Fruit fly (Drosophila melanogaster) whole organism, embryonic: ENCODE results near the gene Mocs2A.

Source experiments
- BEAF-32 ChIP-seq: fragments of 200-800 bp; sonication (Bioruptor generic); optimal IDR thresholded peaks from 3 replicates; lab custom pipeline; 2017; ENCODE audit warnings: missing biosample characterization, missing genetic modification characterization, mild to moderate bottlenecking, moderate library complexity, missing genetic modification reagents
- CG12155 ChIP-seq: fragments of 200-800 bp; sonication (Bioruptor generic); optimal IDR thresholded peaks from 3 replicates; lab custom pipeline; 2016; ENCODE audit warnings: missing biosample characterization, missing genetic modification characterization
- CG12659 ChIP-seq: fragments of 200-800 bp; sonication (Bioruptor generic); optimal IDR thresholded peaks from 3 replicates; lab custom pipeline; 2017; ENCODE audit warnings: mild to moderate bottlenecking, missing biosample characterization, missing genetic modification reagents, missing genetic modification characterization
- CG13287 ChIP-seq: fragments of 200-800 bp; sonication (Bioruptor generic); IDR thresholded peaks from 2 replicates; pipeline ENCODE4 v1.3.6; 2022; ENCODE audit warnings: missing biosample characterization, missing genetic modification characterization; ENCODE audit not compliant: partially characterized antibody
- CG13894 ChIP-seq: fragments of 200-800 bp; sonication (Bioruptor generic); optimal IDR thresholded peaks from 3 replicates; lab custom pipeline; 2018; ENCODE audit warnings: missing biosample characterization, mild to moderate bottlenecking, missing genetic modification characterization, moderate library complexity
- CG15514 ChIP-seq: fragments of 200-800 bp; sonication (Bioruptor generic); optimal IDR thresholded peaks from 3 replicates; lab custom pipeline; 2017; ENCODE audit warnings: missing biosample characterization, missing genetic modification characterization, mild to moderate bottlenecking, moderate library complexity, missing genetic modification reagents
- CG1603 ChIP-seq: fragments of 200-800 bp; sonication (Bioruptor generic); optimal IDR thresholded peaks from 2 replicates; lab custom pipeline; 2019; ENCODE audit warnings: missing biosample characterization, mild to moderate bottlenecking, missing genetic modification characterization, moderate library complexity
- CG2116 ChIP-seq: fragments of 200-800 bp; sonication (Bioruptor generic); optimal IDR thresholded peaks from 3 replicates; lab custom pipeline; 2018; ENCODE audit warnings: missing biosample characterization, mild to moderate bottlenecking, missing genetic modification characterization
- CG33213 ChIP-seq: fragments of 200-800 bp; sonication (Bioruptor generic); optimal IDR thresholded peaks from 3 replicates; lab custom pipeline; 2016; ENCODE audit warnings: missing biosample characterization, missing genetic modification characterization
- CG3995 ChIP-seq: fragments of 200-800 bp; sonication (Bioruptor generic); optimal IDR thresholded peaks from 3 replicates; lab custom pipeline; 2016; ENCODE audit warnings: missing biosample characterization, missing genetic modification characterization
- CG4617 ChIP-seq: fragments of 200-800 bp; sonication (Bioruptor generic); optimal IDR thresholded peaks from 3 replicates; lab custom pipeline; 2016; ENCODE audit warnings: missing biosample characterization, missing genetic modification characterization, borderline replicate concordance
- CG6689 ChIP-seq: fragments of 200-800 bp; sonication (Bioruptor generic); IDR thresholded peaks from 2 replicates; pipeline ENCODE4 v1.3.6; 2022; ENCODE audit warnings: missing biosample characterization, missing genetic modification characterization
- CG8290 ChIP-seq, 3 experiments: fragments of 200-800 bp; sonication (Bioruptor generic); optimal IDR thresholded peaks; 2 replicates each; lab custom pipeline; 2016 to 2019; ENCODE audit warnings: missing biosample characterization in 3 of 3, missing genetic modification characterization in 3 of 3, mild to moderate bottlenecking in 2 of 3, moderate library complexity in 1 of 3
- CG9797 ChIP-seq: fragments of 200-800 bp; sonication (Bioruptor generic); optimal IDR thresholded peaks from 3 replicates; lab custom pipeline; 2018; ENCODE audit warnings: missing biosample characterization, mild to moderate bottlenecking, missing genetic modification characterization
- D19A ChIP-seq: fragments of 200-800 bp; optimal IDR thresholded peaks from 3 replicates; lab custom pipeline; 2019; ENCODE audit warnings: missing biosample characterization, mild to moderate bottlenecking, missing genetic modification characterization, moderate library complexity
- Dll ChIP-seq: fragments of 200-800 bp; sonication (Bioruptor generic); IDR thresholded peaks from 4 replicates; pipeline ENCODE4 v1.3.6; 2022; ENCODE audit warnings: missing biosample characterization, missing genetic modification characterization; ENCODE audit not compliant: partially characterized antibody
- Dp ChIP-seq: fragments of 200-800 bp; sonication (Bioruptor generic); optimal IDR thresholded peaks from 2 replicates; lab custom pipeline; 2018; ENCODE audit warnings: missing biosample characterization, mild to moderate bottlenecking, missing genetic modification characterization, moderate library complexity
- Ets97D ChIP-seq: fragments of 200-800 bp; sonication (Bioruptor generic); optimal IDR thresholded peaks from 3 replicates; lab custom pipeline; 2016; ENCODE audit warnings: missing biosample characterization, missing genetic modification characterization
- HmgZ ChIP-seq: fragments of 200-800 bp; sonication (Bioruptor generic); optimal IDR thresholded peaks from 2 replicates; lab custom pipeline; 2018; ENCODE audit warnings: missing biosample characterization, mild to moderate bottlenecking, missing genetic modification characterization
- Jarid2 ChIP-seq: fragments of 200-800 bp; sonication (Bioruptor generic); optimal IDR thresholded peaks from 3 replicates; lab custom pipeline; 2017; ENCODE audit warnings: mild to moderate bottlenecking, missing biosample characterization, missing genetic modification reagents, missing genetic modification characterization
- Lhr ChIP-seq: fragments of 200-800 bp; sonication (Bioruptor generic); optimal IDR thresholded peaks from 3 replicates; lab custom pipeline; 2017; ENCODE audit warnings: mild to moderate bottlenecking, missing biosample characterization, missing genetic modification reagents, missing genetic modification characterization
- MBD-R2 ChIP-seq: fragments of 200-800 bp; sonication (Bioruptor generic); IDR thresholded peaks from 2 replicates; pipeline ENCODE4 v1.3.6; 2022; ENCODE audit warnings: missing biosample characterization, missing genetic modification characterization
- NC2β ChIP-seq: fragments of 200-800 bp; sonication (Bioruptor generic); optimal IDR thresholded peaks from 2 replicates; lab custom pipeline; 2016; ENCODE audit warnings: missing biosample characterization, missing genetic modification characterization
- NfI ChIP-seq: fragments of 200-800 bp; sonication (Bioruptor generic); optimal IDR thresholded peaks from 3 replicates; lab custom pipeline; 2018; ENCODE audit warnings: missing biosample characterization, mild to moderate bottlenecking, missing genetic modification characterization, moderate library complexity
- Opbp ChIP-seq: fragments of 200-800 bp; sonication (Bioruptor generic); IDR thresholded peaks from 3 replicates; pipeline ENCODE4 v1.3.6; 2022; ENCODE audit warnings: missing biosample characterization, missing genetic modification characterization; ENCODE audit not compliant: partially characterized antibody
- Sin3A ChIP-seq: fragments of >200 bp; optimal IDR thresholded peaks from 2 replicates; lab custom pipeline; 2018
- Sry-δ ChIP-seq: fragments of 200-800 bp; sonication (Bioruptor generic); optimal IDR thresholded peaks from 2 replicates; lab custom pipeline; 2016; ENCODE audit warnings: missing biosample characterization, missing genetic modification characterization
- ac ChIP-seq: fragments of 200-800 bp; sonication (Bioruptor generic); optimal IDR thresholded peaks from 3 replicates; lab custom pipeline; 2017; ENCODE audit warnings: missing biosample characterization, mild to moderate bottlenecking, missing genetic modification characterization
- ase ChIP-seq: fragments of 200-800 bp; sonication (Bioruptor generic); IDR thresholded peaks from 3 replicates; pipeline ENCODE4 v1.3.6; 2022; ENCODE audit warnings: missing biosample characterization, missing genetic modification characterization
- cg ChIP-seq: fragments of 200-800 bp; sonication (Bioruptor generic); optimal IDR thresholded peaks from 3 replicates; lab custom pipeline; 2019; ENCODE audit warnings: missing biosample characterization, mild to moderate bottlenecking, missing genetic modification characterization, moderate library complexity
- chinmo ChIP-seq: fragments of 200-800 bp; sonication (Bioruptor generic); IDR thresholded peaks from 4 replicates; pipeline ENCODE4 v1.3.6; 2022; ENCODE audit warnings: missing biosample characterization, missing genetic modification characterization; ENCODE audit not compliant: partially characterized antibody
- disco-r ChIP-seq: fragments of 200-800 bp; sonication (Bioruptor generic); optimal IDR thresholded peaks from 2 replicates; lab custom pipeline; 2016; ENCODE audit warnings: missing biosample characterization, missing genetic modification characterization
- dmrt11E ChIP-seq: fragments of 200-800 bp; sonication (Bioruptor generic); optimal IDR thresholded peaks from 3 replicates; lab custom pipeline; 2018; ENCODE audit warnings: missing biosample characterization, mild to moderate bottlenecking, missing genetic modification characterization, moderate library complexity
- gfzf ChIP-seq: fragments of 200-800 bp; sonication (Bioruptor generic); optimal IDR thresholded peaks from 2 replicates; lab custom pipeline; 2016; ENCODE audit warnings: missing biosample characterization, mild to moderate bottlenecking, missing genetic modification characterization, moderate library complexity
- gsb-n ChIP-seq: fragments of 200-800 bp; sonication (Bioruptor generic); optimal IDR thresholded peaks from 3 replicates; lab custom pipeline; 2018; ENCODE audit warnings: missing biosample characterization, mild to moderate bottlenecking, missing genetic modification characterization
- pfk ChIP-seq: fragments of 200-800 bp; sonication (Bioruptor generic); optimal IDR thresholded peaks from 2 replicates; lab custom pipeline; 2018; ENCODE audit warnings: missing biosample characterization, mild to moderate bottlenecking, missing genetic modification characterization, moderate library complexity
- prd ChIP-seq, 3 experiments: fragments of >200 bp in 2 of 3; fragments of 200-800 bp in 1 of 3; sonication (Bioruptor generic) in 1 of 3; optimal IDR thresholded peaks in 2 of 3; IDR thresholded peaks in 1 of 3; 2 replicates in 2 of 3; 3 replicates in 1 of 3; pipeline versions ENCODE4 v1.3.6 to Lab custom; 2017 to 2022; ENCODE audit warnings: missing biosample characterization in 1 of 3, missing genetic modification characterization in 1 of 3
- pzg ChIP-seq: fragments of 200-800 bp; sonication (Bioruptor generic); optimal IDR thresholded peaks from 3 replicates; lab custom pipeline; 2018; ENCODE audit warnings: missing biosample characterization, mild to moderate bottlenecking, missing genetic modification characterization, moderate library complexity
- row ChIP-seq: fragments of 200-800 bp; sonication (Bioruptor generic); IDR thresholded peaks from 3 replicates; pipeline ENCODE4 v1.3.6; 2022; ENCODE audit warnings: missing biosample characterization, missing genetic modification characterization
- run ChIP-seq: fragments of 200-800 bp; sonication (Bioruptor generic); optimal IDR thresholded peaks from 3 replicates; lab custom pipeline; 2018; ENCODE audit warnings: missing biosample characterization, mild to moderate bottlenecking, missing genetic modification characterization
- slou ChIP-seq: fragments of 200-800 bp; sonication (Bioruptor generic); optimal IDR thresholded peaks from 3 replicates; lab custom pipeline; 2016; ENCODE audit warnings: missing biosample characterization, missing genetic modification characterization
- stwl ChIP-seq: fragments of 200-800 bp; sonication (Bioruptor generic); optimal IDR thresholded peaks from 3 replicates; lab custom pipeline; 2018; ENCODE audit warnings: missing biosample characterization, mild to moderate bottlenecking, missing genetic modification characterization, moderate library complexity
- trem ChIP-seq: fragments of 200-800 bp; optimal IDR thresholded peaks from 3 replicates; lab custom pipeline; 2019; ENCODE audit warnings: missing biosample characterization, mild to moderate bottlenecking, missing genetic modification characterization, moderate library complexity
- usp ChIP-seq: fragments of >200 bp; optimal IDR thresholded peaks from 2 replicates; lab custom pipeline; 2017; ENCODE audit warnings: missing biosample characterization, missing genetic modification characterization

Mocs2A gene

dm6 chr3R:25097486-25097885, 29.7 kb downstream of the Mocs2A start, which contains the start of the genes CG33095 and CG33096 (continued):
- TF ChIP-seq Dp (GFP tag; lab: Kevin White, UChicago) (peak; percentile 27), CG13287 (GFP tag; lab: Robert Waterston, UW) (peak; percentile 28; the same call in 1 of the 2 replicates), ac (GFP tag; lab: Kevin White, UChicago) (no peak), CG4617 (GFP tag; lab: Kevin White, UChicago) (peak; percentile 84), Opbp (GFP tag; lab: Robert Waterston, UW) (no peak), CG12659 (GFP tag; lab: Kevin White, UChicago) (peak; percentile 57), prd (optimal IDR thresholded peaks at IDR 0.05; lab: Kevin White, UChicago) (no peak), prd (GFP tag; IDR thresholded peaks at IDR 0.05; lab: Robert Waterston, UW) (no peak), Sin3A (lab: Kevin White, UChicago) (peak; percentile 9), stwl (tag; lab: Kevin White, UChicago) (peak; percentile 84), disco-r (GFP tag; lab: Kevin White, UChicago) (no peak), CG8290 (GFP tag; optimal IDR thresholded peaks at IDR 0.05; lab: Kevin White, UChicago) (peak; percentile 75), CG8290 (tag; optimal IDR thresholded peaks at IDR 0.05; lab: Kevin White, UChicago) (peak in 1 of 2 experiments; percentile 2), BEAF-32 (GFP tag; lab: Kevin White, UChicago) (peak; percentile 31), run (tag; lab: Kevin White, UChicago) (no peak), Dll (GFP tag; lab: Robert Waterston, UW) (no peak), CG12155 (no peak), cg (peak; percentile 71), pfk (GFP tag; lab: Kevin White, UChicago) (peak; percentile 69), row (peak; percentile 88), ase (GFP tag; lab: Robert Waterston, UW) (no peak), MBD-R2 (peak; percentile 83), pzg (GFP tag; lab: Kevin White, UChicago) (peak; percentile 76), CG1603 (peak; percentile 84), Ets97D (GFP tag; lab: Kevin White, UChicago) (peak; percentile 47), CG3995 (GFP tag; lab: Kevin White, UChicago) (peak; percentile 11), gfzf (GFP tag; lab: Kevin White, UChicago) (peak; percentile 96), D19A (tag; lab: Kevin White, UChicago) (peak; percentile 47), gsb-n (peak; percentile 83), usp (GFP tag; lab: Kevin White, UChicago) (no peak), Sry-δ (GFP tag; lab: Kevin White, UChicago) (peak; percentile 38), CG2116 (peak; percentile 8), Jarid2 (GFP tag; lab: Kevin White, UChicago) (peak; percentile 21), NC2β (GFP tag; lab: Kevin White, UChicago) (peak; percentile 0), CG9797 (peak; percentile 75), NfI (no peak), CG33213 (GFP tag; lab: Kevin White, UChicago) (peak; percentile 76), CG15514 (GFP tag; lab: Kevin White, UChicago) (peak; percentile 98), chinmo (GFP tag; lab: Robert Waterston, UW) (0 out of 4 replicates have a peak, but pooled peaks have one; percentile 38), HmgZ (tag; lab: Kevin White, UChicago) (peak; percentile 68), trem (tag; lab: Kevin White, UChicago) (peak; percentile 35), slou (no peak), CG6689 (GFP tag; lab: Robert Waterston, UW) (peak; percentile 85), dmrt11E (tag; lab: Kevin White, UChicago) (no peak), CG13894 (tag; lab: Kevin White, UChicago) (no peak), Lhr (GFP tag; lab: Kevin White, UChicago) (peak; percentile 52)
- TF ChIP-seq, all 482 proteins: peak for 42
